Fruit fly (Drosophila melanogaster): ENCODE measurements around the gene CG14408.

CG14408 gene

dm6 chrX:14825922-14826617, 5.8 kb downstream of the CG14408 start, which contains the start of gene rut (continued):
- TF ChIP-seq lilli (GFP tag; optimal IDR thresholded peaks at IDR 0.05) (no peak), wek (GFP tag; optimal IDR thresholded peaks at IDR 0.05) (no peak), tll (GFP tag; optimal IDR thresholded peaks at IDR 0.05) (no peak), hkb (optimal IDR thresholded peaks at IDR 0.05) (no peak), hkb (GFP tag; IDR thresholded peaks at IDR 0.05) (peak; percentile 22; the same call in 1 of the 2 replicates), Blimp-1 (GFP tag; optimal IDR thresholded peaks at IDR 0.05) (no peak), CTCF (GFP tag; optimal IDR thresholded peaks at IDR 0.05) (peak; percentile 17), HHEX (GFP tag; optimal IDR thresholded peaks at IDR 0.05) (peak; percentile 34), CG42726 (GFP tag; IDR thresholded peaks at IDR 0.05; ENCODE audit: partially characterized antibody) (peak; percentile 96), NC2α (GFP tag; optimal IDR thresholded peaks at IDR 0.05) (no peak), pho (GFP tag; optimal IDR thresholded peaks at IDR 0.05) (no peak), CG12942 (GFP tag; optimal IDR thresholded peaks at IDR 0.05) (no peak), Sry-δ (GFP tag; optimal IDR thresholded peaks at IDR 0.05) (peak; percentile 91), Asciz (GFP tag; optimal IDR thresholded peaks at IDR 0.05) (no peak), jing (GFP tag; optimal IDR thresholded peaks at IDR 0.05) (peak; percentile 24), CG2116 (GFP tag; optimal IDR thresholded peaks at IDR 0.05) (peak; percentile 17), kay (GFP tag; optimal IDR thresholded peaks at IDR 0.05) (no peak), D (optimal IDR thresholded peaks at IDR 0.05) (no peak), D (GFP tag; optimal IDR thresholded peaks at IDR 0.05) (no peak), CG17829 (tag; optimal IDR thresholded peaks at IDR 0.05) (peak; percentile 3), psq (GFP tag; optimal IDR thresholded peaks at IDR 0.05) (no peak), CoRest (tag; optimal IDR thresholded peaks at IDR 0.05) (peak; percentile 20), corto (GFP tag; optimal IDR thresholded peaks at IDR 0.05) (no peak), TFAM (GFP tag; optimal IDR thresholded peaks at IDR 0.05) (no peak), CG15269 (tag; optimal IDR thresholded peaks at IDR 0.05) (no peak), CG7987 (GFP tag; optimal IDR thresholded peaks at IDR 0.05) (peak; percentile 3), Opbp (GFP tag; IDR thresholded peaks at IDR 0.05; ENCODE audit: partially characterized antibody) (peak; percentile 95), scrt (GFP tag; optimal IDR thresholded peaks at IDR 0.05) (no peak), CG8765 (GFP tag; IDR thresholded peaks at IDR 0.05) (no peak), lab (GFP tag; optimal IDR thresholded peaks at IDR 0.05) (peak; percentile 39), Chrac-16 (GFP tag; optimal IDR thresholded peaks at IDR 0.05) (no peak), Dbx (GFP tag; IDR thresholded peaks at IDR 0.05) (peak; percentile 67), onecut (GFP tag; IDR thresholded peaks at IDR 0.05) (peak; percentile 22; the same call in 1 of the 2 replicates), Bgb (GFP tag; IDR thresholded peaks at IDR 0.05; ENCODE audit: partially characterized antibody) (peak; percentile 98), nom (GFP tag; optimal IDR thresholded peaks at IDR 0.05) (peak; percentile 11), gro (GFP tag; optimal IDR thresholded peaks at IDR 0.05) (peak; percentile 78), CG5180 (GFP tag; optimal IDR thresholded peaks at IDR 0.05) (peak; percentile 97), dysf (GFP tag; IDR thresholded peaks at IDR 0.05) (no peak), Hr78 (GFP tag; optimal IDR thresholded peaks at IDR 0.05) (no peak), twi (tag; optimal IDR thresholded peaks at IDR 0.05) (no peak), CG18764 (GFP tag; optimal IDR thresholded peaks at IDR 0.05) (no peak), CG2875 (GFP tag; optimal IDR thresholded peaks at IDR 0.05) (no peak), H15 (GFP tag; IDR thresholded peaks at IDR 0.05) (no peak), CG8290 (GFP tag; optimal IDR thresholded peaks at IDR 0.05) (peak; percentile 4), CG8290 (tag; optimal IDR thresholded peaks at IDR 0.05) (peak in 1 of 2 experiments; percentile 85), Atf-2 (GFP tag; optimal IDR thresholded peaks at IDR 0.05) (no peak), CG9797 (GFP tag; optimal IDR thresholded peaks at IDR 0.05) (no peak), CG14667 (GFP tag; IDR thresholded peaks at IDR 0.05) (no peak), cg (GFP tag; optimal IDR thresholded peaks at IDR 0.05) (no peak), CrebB (tag; optimal IDR thresholded peaks at IDR 0.05) (no peak)

All from whole organism, embryonic.